Worm (Caenorhabditis elegans) whole organism, early embryonic: ENCODE data around the gene bnc-1.

Experiments used
- ama-1 ChIP-seq: fragments of 150-350 bp; optimal IDR thresholded peaks from 2 replicates; lab custom pipeline; 2014
- flt-1 ChIP-seq: fragments of 200-800 bp; sonication (Bioruptor generic); IDR thresholded peaks from 2 replicates; pipeline ENCODE4 v1.3.6; 2022; ENCODE audit warnings: missing genetic modification characterization, missing compliant biosample characterization
- hnd-1 ChIP-seq: sonication (generic microtip); optimal IDR thresholded peaks from 2 replicates; lab custom pipeline; 2016; ENCODE audit warnings: missing genetic modification characterization, missing compliant biosample characterization
- tbx-11 ChIP-seq: fragments of 200-800 bp; sonication (Bioruptor generic); IDR thresholded peaks from 2 replicates; pipeline ENCODE4 v1.3.6; 2022; ENCODE audit warnings: missing genetic modification characterization, missing compliant biosample characterization

- TF ChIP-seq ama-1 (lab: Kevin White, UChicago) (no peak), hnd-1 (tag; lab: Kevin White, UChicago) (no peak), flt-1 (GFP tag; lab: Robert Waterston, UW) (no peak), tbx-11 (GFP tag; lab: Robert Waterston, UW) (no peak)
These were observed 19.3 kb upstream of the bnc-1 start for ce11 chrV:12296122-12296521.
